Worm (Caenorhabditis elegans) whole organism, young adult: ENCODE data around the gene srp-3.
A peak's percentile ranks its signal among the peaks of the same experiment; 100 is the strongest.

Experiments
- B0261.1 ChIP-seq: sonication (generic microtip); optimal IDR thresholded peaks from 2 replicates; lab custom pipeline; 2016; ENCODE audit warnings: mild to moderate bottlenecking, missing genetic modification characterization, moderate library complexity, missing compliant biosample characterization
- B0336.3 ChIP-seq: fragments of 200-800 bp; sonication (Bioruptor generic); IDR thresholded peaks from 2 replicates; pipeline ENCODE4 v1.3.6; 2022; ENCODE audit warnings: missing genetic modification characterization, missing compliant biosample characterization
- D2030.7 ChIP-seq: fragments of 200-800 bp; sonication (Bioruptor generic); IDR thresholded peaks from 2 replicates; pipeline ENCODE4 v1.3.6; 2022; ENCODE audit warnings: missing genetic modification reagents, missing genetic modification characterization, missing compliant biosample characterization
- F10E7.11 ChIP-seq: sonication (generic microtip); optimal IDR thresholded peaks from 2 replicates; lab custom pipeline; 2017; ENCODE audit warnings: mild to moderate bottlenecking, missing genetic modification characterization, moderate library complexity, missing compliant biosample characterization
- F37B4.10 ChIP-seq: fragments of 200-800 bp; sonication (Bioruptor generic); IDR thresholded peaks from 2 replicates; pipeline ENCODE4 v1.3.6; 2022; ENCODE audit warnings: missing genetic modification characterization, missing compliant biosample characterization
- F39B2.1 ChIP-seq: fragments of 200-800 bp; sonication (Bioruptor generic); IDR thresholded peaks from 2 replicates; pipeline ENCODE4 v1.3.6; 2022; ENCODE audit warnings: missing genetic modification reagents, missing genetic modification characterization, missing compliant biosample characterization
- F49E8.2 ChIP-seq: sonication (generic microtip); optimal IDR thresholded peaks from 3 replicates; lab custom pipeline; 2017; ENCODE audit warnings: missing genetic modification characterization, mild to moderate bottlenecking, missing compliant biosample characterization, antibody characterized with exemption, moderate library complexity; ENCODE audit not compliant: insufficient read depth
- F52B5.7 ChIP-seq: sonication (generic microtip); optimal IDR thresholded peaks from 2 replicates; lab custom pipeline; 2016; ENCODE audit warnings: mild to moderate bottlenecking, missing genetic modification characterization, missing compliant biosample characterization
- F57C9.4 ChIP-seq: sonication (generic microtip); optimal IDR thresholded peaks from 2 replicates; lab custom pipeline; 2017; ENCODE audit warnings: mild to moderate bottlenecking, missing genetic modification characterization, missing compliant biosample characterization
- K11D2.4 ChIP-seq: fragments of 200-800 bp; sonication (Bioruptor generic); IDR thresholded peaks from 2 replicates; pipeline ENCODE4 v1.3.6; 2022; ENCODE audit warnings: missing genetic modification reagents, missing genetic modification characterization, missing compliant biosample characterization
- K12H6.12 ChIP-seq: fragments of 200-800 bp; sonication (Bioruptor generic); optimal IDR thresholded peaks from 2 replicates; lab custom pipeline; 2018; ENCODE audit warnings: mild to moderate bottlenecking, missing genetic modification characterization, missing compliant biosample characterization
- akir-1 ChIP-seq: fragments of 200-800 bp; sonication (Bioruptor generic); optimal IDR thresholded peaks from 2 replicates; lab custom pipeline; 2018; ENCODE audit warnings: mild to moderate bottlenecking, missing genetic modification characterization, moderate library complexity, missing compliant biosample characterization
- ama-1 ChIP-seq, 3 experiments: fragments of 150-350 bp in 1 of 3; sonication (generic microtip) in 2 of 3; optimal IDR thresholded peaks; 2 replicates each; lab custom pipeline; 2014 to 2018; ENCODE audit warnings: missing biosample characterization in 2 of 3, missing genetic modification characterization in 2 of 3, missing genetic modification reagents in 2 of 3
- atf-7 ChIP-seq: sonication (generic microtip); optimal IDR thresholded peaks from 2 replicates; lab custom pipeline; 2017; ENCODE audit warnings: mild to moderate bottlenecking, missing genetic modification characterization, missing compliant biosample characterization
- athp-1 ChIP-seq: sonication (generic microtip); optimal IDR thresholded peaks from 2 replicates; lab custom pipeline; 2017; ENCODE audit warnings: mild to moderate bottlenecking, missing genetic modification characterization, missing compliant biosample characterization
- ceh-100 ChIP-seq: fragments of 200-800 bp; sonication (Bioruptor generic); IDR thresholded peaks from 2 replicates; pipeline ENCODE4 v1.3.6; 2022; ENCODE audit warnings: missing genetic modification reagents, missing genetic modification characterization, missing compliant biosample characterization
- ceh-40 ChIP-seq: fragments of 200-800 bp; sonication (Bioruptor generic); IDR thresholded peaks from 2 replicates; pipeline ENCODE4 v1.3.6; 2022; ENCODE audit warnings: missing genetic modification characterization, missing compliant biosample characterization
- ceh-58 ChIP-seq: fragments of 200-800 bp; sonication (Bioruptor generic); IDR thresholded peaks from 2 replicates; pipeline ENCODE4 v1.3.6; 2022; ENCODE audit warnings: missing genetic modification characterization, missing compliant biosample characterization
- ceh-79 ChIP-seq: sonication (generic microtip); optimal IDR thresholded peaks from 2 replicates; lab custom pipeline; 2017; ENCODE audit warnings: mild to moderate bottlenecking, missing genetic modification characterization, missing compliant biosample characterization
- ceh-91 ChIP-seq: fragments of 200-800 bp; sonication (Bioruptor generic); IDR thresholded peaks from 2 replicates; pipeline ENCODE4 v1.3.6; 2022; ENCODE audit warnings: missing genetic modification reagents, missing genetic modification characterization, missing compliant biosample characterization
- chd-7 ChIP-seq: sonication (generic microtip); optimal IDR thresholded peaks from 2 replicates; lab custom pipeline; 2016; ENCODE audit warnings: mild to moderate bottlenecking, missing genetic modification characterization, moderate library complexity, missing compliant biosample characterization
- dpl-1 ChIP-seq: fragments of 150-350 bp; optimal IDR thresholded peaks from 2 replicates; lab custom pipeline; 2014; ENCODE audit warnings: missing biosample characterization, missing genetic modification reagents, missing genetic modification characterization
- efl-1 ChIP-seq: fragments of 150-350 bp; optimal IDR thresholded peaks from 2 replicates; lab custom pipeline; 2014; ENCODE audit warnings: missing biosample characterization, missing genetic modification reagents, missing genetic modification characterization
- egl-44 ChIP-seq: fragments of 200-800 bp; sonication (Bioruptor generic); IDR thresholded peaks from 2 replicates; pipeline ENCODE4 v1.3.6; 2022; ENCODE audit warnings: missing genetic modification reagents, missing genetic modification characterization, missing compliant biosample characterization
- ekl-4 ChIP-seq: fragments of 200-800 bp; sonication (Bioruptor generic); IDR thresholded peaks from 2 replicates; pipeline ENCODE4 v1.3.6; 2022; ENCODE audit warnings: missing genetic modification reagents, missing genetic modification characterization, missing compliant biosample characterization
- fkh-3 ChIP-seq: sonication (generic microtip); optimal IDR thresholded peaks from 2 replicates; lab custom pipeline; 2016; ENCODE audit warnings: mild to moderate bottlenecking, missing genetic modification characterization, missing compliant biosample characterization
- gei-17 ChIP-seq: fragments of 200-800 bp; sonication (Bioruptor generic); optimal IDR thresholded peaks from 2 replicates; lab custom pipeline; 2018; ENCODE audit warnings: mild to moderate bottlenecking, missing genetic modification characterization, missing compliant biosample characterization
- hmg-1.2 ChIP-seq: fragments of 200-800 bp; sonication (Bioruptor generic); IDR thresholded peaks from 2 replicates; pipeline ENCODE4 v1.3.6; 2022; ENCODE audit warnings: missing genetic modification reagents, missing genetic modification characterization, missing compliant biosample characterization
- hmg-20 ChIP-seq: fragments of 200-800 bp; sonication (Bioruptor generic); IDR thresholded peaks from 2 replicates; pipeline ENCODE4 v1.3.6; 2022; ENCODE audit warnings: missing genetic modification reagents, missing genetic modification characterization, missing compliant biosample characterization
- hrde-1 ChIP-seq: sonication (generic microtip); optimal IDR thresholded peaks from 2 replicates; lab custom pipeline; 2016; ENCODE audit warnings: missing genetic modification characterization, mild to moderate bottlenecking, missing compliant biosample characterization, moderate library complexity, missing genotype, missing genetic modification reagents, borderline replicate concordance
- hsf-1 ChIP-seq: fragments of 200-800 bp; sonication (Bioruptor generic); IDR thresholded peaks from 2 replicates; pipeline ENCODE4 v1.3.6; 2022; ENCODE audit warnings: missing genetic modification reagents, missing genetic modification characterization, missing compliant biosample characterization
- let-526 ChIP-seq: fragments of 200-800 bp; sonication (Bioruptor generic); IDR thresholded peaks from 2 replicates; pipeline ENCODE4 v1.3.6; 2022; ENCODE audit warnings: missing genetic modification reagents, missing genetic modification characterization, missing compliant biosample characterization
- let-607 ChIP-seq, 2 experiments: fragments of 200-800 bp in 1 of 2; sonication (Bioruptor generic) in 1 of 2; sonication (generic microtip) in 1 of 2; optimal IDR thresholded peaks; 2 replicates each; lab custom pipeline; 2016 to 2018; ENCODE audit warnings: mild to moderate bottlenecking in 2 of 2, missing compliant biosample characterization in 2 of 2, missing genetic modification characterization in 2 of 2, moderate library complexity in 2 of 2, missing genotype in 1 of 2
- lin-35 ChIP-seq, 3 experiments: fragments of 150-350 bp in 2 of 3; sonication (generic microtip) in 1 of 3; optimal IDR thresholded peaks; 2 replicates each; lab custom pipeline; 2014 to 2018; ENCODE audit warnings: missing biosample characterization in 3 of 3, missing genetic modification characterization in 3 of 3, missing genetic modification reagents in 3 of 3
- lin-54 ChIP-seq: fragments of 200-800 bp; sonication (Bioruptor generic); optimal IDR thresholded peaks from 2 replicates; lab custom pipeline; 2018; ENCODE audit warnings: mild to moderate bottlenecking, missing genetic modification characterization, missing compliant biosample characterization
- lsl-1 ChIP-seq: fragments of 200-800 bp; sonication (Bioruptor generic); optimal IDR thresholded peaks from 2 replicates; lab custom pipeline; 2018; ENCODE audit warnings: mild to moderate bottlenecking, missing genetic modification characterization, moderate library complexity, missing compliant biosample characterization
- madf-6 ChIP-seq: fragments of 200-800 bp; sonication (Bioruptor generic); IDR thresholded peaks from 2 replicates; pipeline ENCODE4 v1.3.6; 2022; ENCODE audit warnings: missing genetic modification reagents, missing genetic modification characterization, missing compliant biosample characterization
- nhr-90 ChIP-seq: sonication (generic microtip); optimal IDR thresholded peaks from 2 replicates; lab custom pipeline; 2016; ENCODE audit warnings: missing genotype, mild to moderate bottlenecking, missing genetic modification characterization, missing compliant biosample characterization
- pbrm-1 ChIP-seq: fragments of 200-800 bp; sonication (Bioruptor generic); IDR thresholded peaks from 2 replicates; pipeline ENCODE4 v1.3.6; 2022; ENCODE audit warnings: missing genetic modification reagents, missing genetic modification characterization, missing compliant biosample characterization
- sea-2 ChIP-seq: fragments of 200-800 bp; sonication (Bioruptor generic); IDR thresholded peaks from 2 replicates; pipeline ENCODE4 v1.3.6; 2022; ENCODE audit warnings: missing genetic modification characterization, missing compliant biosample characterization
- snpc-4 ChIP-seq, 5 experiments: fragments of 150-350 bp in 1 of 5; sonication (generic microtip) in 4 of 5; optimal IDR thresholded peaks; 2 replicates each; lab custom pipeline; 2014 to 2018; ENCODE audit warnings: missing genetic modification characterization in 5 of 5, missing biosample characterization in 3 of 5, antibody characterized with exemption in 2 of 5, mild to moderate bottlenecking in 2 of 5, missing compliant biosample characterization in 2 of 5, missing genotype in 2 of 5, moderate library complexity in 2 of 5, missing genetic modification reagents in 1 of 5
- tbp1 ChIP-seq: fragments of 200-800 bp; sonication (Bioruptor generic); optimal IDR thresholded peaks from 2 replicates; lab custom pipeline; 2018; ENCODE audit warnings: mild to moderate bottlenecking, missing genetic modification characterization, missing compliant biosample characterization
- tbx-9 ChIP-seq: sonication (generic microtip); optimal IDR thresholded peaks from 2 replicates; lab custom pipeline; 2016; ENCODE audit warnings: borderline replicate concordance, missing genetic modification characterization, inconsistent platforms, missing compliant biosample characterization
- xnd-1 ChIP-seq: sonication (generic microtip); optimal IDR thresholded peaks from 2 replicates; lab custom pipeline; 2016; ENCODE audit warnings: missing genotype, missing genetic modification reagents, missing genetic modification characterization, missing compliant biosample characterization
- zim-3 ChIP-seq: sonication (generic microtip); optimal IDR thresholded peaks from 2 replicates; lab custom pipeline; 2017; ENCODE audit warnings: mild to moderate bottlenecking, missing genetic modification characterization, moderate library complexity, missing compliant biosample characterization
- ztf-28 ChIP-seq: fragments of 200-800 bp; sonication (Bioruptor generic); IDR thresholded peaks from 2 replicates; pipeline ENCODE4 v1.3.6; 2022; ENCODE audit warnings: missing genetic modification reagents, missing genetic modification characterization, missing compliant biosample characterization

Gene srp-3

DNA sequence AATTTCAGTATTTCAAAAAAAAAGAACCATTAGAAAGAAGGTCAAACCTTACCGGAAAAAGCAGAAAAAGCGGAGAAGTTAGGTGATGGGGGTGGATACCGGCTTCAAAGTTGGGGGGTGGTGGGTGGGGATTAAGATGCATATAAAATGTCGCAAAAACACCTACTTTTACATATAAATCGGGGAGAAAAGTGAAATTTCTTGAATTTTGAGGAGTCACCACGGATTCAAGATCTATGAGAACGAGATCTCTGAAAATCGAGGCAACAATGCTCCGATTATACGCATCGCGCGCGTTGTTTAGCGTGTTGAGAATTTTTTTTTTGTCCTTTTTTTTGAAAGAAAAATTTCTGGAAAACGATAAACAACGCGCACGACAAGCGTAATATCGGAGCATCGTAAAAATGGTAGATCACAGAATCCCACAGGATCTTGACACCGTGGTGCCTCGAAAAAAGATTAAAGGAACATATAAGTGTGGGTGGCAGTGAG is 33.1 kb upstream of the srp-3 start (continued):
- TF ChIP-seq hsf-1 = peak; percentile 65
- 0 out of 2 replicates have a peak, but pooled peaks have one; percentile 27 for TF ChIP-seq ceh-91
- peak; percentile 94 for TF ChIP-seq F57C9.4 (tag; lab: Kevin White, UChicago)
- peak; percentile 93 for TF ChIP-seq F10E7.11
- peak; percentile 67; the same call in 1 of the 2 replicates for TF ChIP-seq pbrm-1
- TF ChIP-seq zim-3 (tag; lab: Kevin White, UChicago) = peak; percentile 82
- TF ChIP-seq fkh-3 (tag; lab: Kevin White, UChicago) = peak; percentile 8
- peak; percentile 98 for TF ChIP-seq ceh-79
- no peak for TF ChIP-seq xnd-1 (tag; lab: Kevin White, UChicago)
- no peak for TF ChIP-seq efl-1 (GFP tag; lab: Kevin White, UChicago)
- TF ChIP-seq gei-17 (GFP tag; lab: Kevin White, UChicago) = peak; percentile 53
- TF ChIP-seq K12H6.12 (tag; lab: Kevin White, UChicago) = peak; percentile 55
- peak; percentile 32; the same call in 1 of the 2 replicates for TF ChIP-seq egl-44 (GFP tag; lab: Robert Waterston, UW)
- no peak for TF ChIP-seq nhr-90 (tag; lab: Kevin White, UChicago)
- TF ChIP-seq F39B2.1 = peak; percentile 21; the same call in 1 of the 2 replicates
- no peak for TF ChIP-seq lin-35 (GFP tag; optimal IDR thresholded peaks at IDR 0.05; lab: Kevin White, UChicago)
- peak; percentile 8 for TF ChIP-seq snpc-4 (GFP tag; optimal IDR thresholded peaks at IDR 0.05; lab: Kevin White, UChicago)
- peak in 2 of 4 experiments; percentile 15 to 17 for TF ChIP-seq snpc-4 (tag; optimal IDR thresholded peaks at IDR 0.05; lab: Kevin White, UChicago)
- no peak for TF ChIP-seq ama-1 (optimal IDR thresholded peaks at IDR 0.05; lab: Kevin White, UChicago)
- TF ChIP-seq ama-1 (GFP tag; optimal IDR thresholded peaks at IDR 0.05; lab: Kevin White, UChicago) = peak in 1 of 2 experiments; percentile 61
- TF ChIP-seq let-607 (tag; optimal IDR thresholded peaks at IDR 0.05; lab: Kevin White, UChicago) = peak in 1 of 2 experiments; percentile 40
- no peak for TF ChIP-seq sea-2 (GFP tag; lab: Robert Waterston, UW)
- peak; percentile 43; the same call in 1 of the 2 replicates for TF ChIP-seq K11D2.4
- TF ChIP-seq ceh-100 (GFP tag; lab: Robert Waterston, UW) = peak; percentile 91
- TF ChIP-seq lsl-1 (GFP tag; lab: Kevin White, UChicago) = peak; percentile 46
- peak; percentile 13 for TF ChIP-seq hrde-1 (tag; lab: Kevin White, UChicago)
- peak; percentile 71 for TF ChIP-seq F49E8.2 (tag; lab: Kevin White, UChicago)
- TF ChIP-seq F52B5.7 (tag; lab: Kevin White, UChicago) = peak; percentile 96
- peak; percentile 90 for TF ChIP-seq ekl-4
- TF ChIP-seq hmg-20 = no peak; the same call in 1 of the 2 replicates
- no peak for TF ChIP-seq F37B4.10 (GFP tag; lab: Robert Waterston, UW)
- TF ChIP-seq ceh-58 (GFP tag; lab: Robert Waterston, UW) = peak; percentile 77; the same call in 1 of the 2 replicates
- TF ChIP-seq ztf-28 = 0 out of 2 replicates have a peak, but pooled peaks have one; percentile 60
- peak; percentile 76 for TF ChIP-seq atf-7
- TF ChIP-seq let-526 (GFP tag; lab: Robert Waterston, UW) = 0 out of 2 replicates have a peak, but pooled peaks have one; percentile 28
- no peak for TF ChIP-seq akir-1 (GFP tag; lab: Kevin White, UChicago)
- TF ChIP-seq hmg-1.2 = peak; percentile 48
- TF ChIP-seq B0261.1 (tag; lab: Kevin White, UChicago) = peak; percentile 38
- TF ChIP-seq tbp1 (GFP tag; lab: Kevin White, UChicago) = peak; percentile 58
- TF ChIP-seq D2030.7 (GFP tag; lab: Robert Waterston, UW) = peak; percentile 68
- peak; percentile 95 for TF ChIP-seq athp-1 (tag; lab: Kevin White, UChicago)
- TF ChIP-seq chd-7 = peak; percentile 91
- TF ChIP-seq madf-6 (GFP tag; lab: Robert Waterston, UW) = peak; percentile 74
- peak; percentile 60 for TF ChIP-seq lin-54 (GFP tag; lab: Kevin White, UChicago)
- TF ChIP-seq ceh-40 (GFP tag; lab: Robert Waterston, UW) = peak; percentile 70; the same call in 1 of the 2 replicates
- no peak for TF ChIP-seq dpl-1
- peak; percentile 94 for TF ChIP-seq B0336.3 (GFP tag; lab: Robert Waterston, UW)
- TF ChIP-seq tbx-9 = peak; percentile 34
